Fruit fly (Drosophila melanogaster): ENCODE data around the gene Rpt2.
A peak's percentile ranks its signal among the peaks of the same experiment; 100 is the strongest.

Rpt2 gene

DNA sequence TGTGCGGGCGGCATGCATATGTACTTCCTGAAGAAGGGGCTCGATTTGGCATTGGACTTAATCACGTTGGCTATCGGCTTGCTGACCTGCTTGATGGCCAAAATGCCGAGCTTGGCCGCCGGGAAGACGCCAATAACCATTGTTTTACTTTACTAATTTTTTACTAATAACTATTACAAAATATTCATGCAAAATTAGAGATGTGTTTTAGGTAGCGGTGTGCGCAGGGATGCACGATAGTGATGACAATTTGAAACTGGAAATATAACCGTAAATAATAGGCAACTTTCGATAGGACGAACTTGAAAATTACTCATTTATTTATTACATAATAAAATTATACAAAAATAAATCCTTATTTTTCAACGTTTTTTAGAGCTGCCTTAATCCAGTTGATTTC lies 3.9 kb downstream of the Rpt2 start, which contains the start of gene CG13601 (continued):
- TF ChIP-seq phol (tag; optimal IDR thresholded peaks at IDR 0.05) (peak; percentile 27), gfzf (GFP tag; optimal IDR thresholded peaks at IDR 0.05) (no peak), Sry-δ (GFP tag; optimal IDR thresholded peaks at IDR 0.05) (peak; percentile 84), CG18262 (tag; optimal IDR thresholded peaks at IDR 0.05) (peak; percentile 26), Abd-B (GFP tag; optimal IDR thresholded peaks at IDR 0.05) (no peak), Drgx (GFP tag; IDR thresholded peaks at IDR 0.05) (no peak), nerfin-2 (GFP tag; IDR thresholded peaks at IDR 0.05; ENCODE audit: partially characterized antibody) (peak; percentile 40; the same call in 1 of the 2 replicates), CG10431 (GFP tag; optimal IDR thresholded peaks at IDR 0.05) (no peak), h (optimal IDR thresholded peaks at IDR 0.05) (no peak), B-H1 (GFP tag; IDR thresholded peaks at IDR 0.05) (no peak), mld (GFP tag; IDR thresholded peaks at IDR 0.05; ENCODE audit: partially characterized antibody) (0 out of 3 replicates have a peak, but pooled peaks have one; percentile 29), CG12942 (GFP tag; optimal IDR thresholded peaks at IDR 0.05) (no peak), knrl (GFP tag; IDR thresholded peaks at IDR 0.05; ENCODE audit: partially characterized antibody) (peak; percentile 84; the same call in 2 of the 3 replicates), hb (GFP tag; IDR thresholded peaks at IDR 0.05; ENCODE audit: partially characterized antibody) (peak; percentile 79), CTCF (GFP tag; optimal IDR thresholded peaks at IDR 0.05) (peak; percentile 25), row (GFP tag; IDR thresholded peaks at IDR 0.05) (peak; percentile 84), CG16863 (GFP tag; optimal IDR thresholded peaks at IDR 0.05) (no peak), repo (GFP tag; optimal IDR thresholded peaks at IDR 0.05) (no peak), CG3847 (GFP tag; IDR thresholded peaks at IDR 0.05) (peak; percentile 23; the same call in 1 of the 2 replicates), CG3407 (GFP tag; optimal IDR thresholded peaks at IDR 0.05) (no peak), inv (GFP tag; IDR thresholded peaks at IDR 0.05; ENCODE audit: partially characterized antibody) (peak; percentile 72), CG3163 (GFP tag; optimal IDR thresholded peaks at IDR 0.05) (no peak), H2.0 (GFP tag; IDR thresholded peaks at IDR 0.05) (peak; percentile 24; the same call in 1 of the 2 replicates), trem (tag; optimal IDR thresholded peaks at IDR 0.05) (peak; percentile 25), sisA (GFP tag; IDR thresholded peaks at IDR 0.05) (no peak), CG13775 (GFP tag; optimal IDR thresholded peaks at IDR 0.05) (peak; percentile 15), Atf6 (GFP tag; IDR thresholded peaks at IDR 0.05) (no peak), E2f2 (GFP tag; IDR thresholded peaks at IDR 0.05) (peak; percentile 43), CG14860 (GFP tag; IDR thresholded peaks at IDR 0.05; ENCODE audit: partially characterized antibody) (peak; percentile 67), bsh (GFP tag; optimal IDR thresholded peaks at IDR 0.05) (peak in 1 of 2 experiments; percentile 18), CG11093 (GFP tag; IDR thresholded peaks at IDR 0.05) (no peak), z (GFP tag; IDR thresholded peaks at IDR 0.05) (no peak), ewg (GFP tag; optimal IDR thresholded peaks at IDR 0.05) (peak; percentile 39), fu2 (GFP tag; optimal IDR thresholded peaks at IDR 0.05) (no peak), CG8478 (optimal IDR thresholded peaks at IDR 0.05) (no peak), Ssrp (tag; optimal IDR thresholded peaks at IDR 0.05) (no peak), Taf1 (GFP tag; IDR thresholded peaks at IDR 0.05) (0 out of 2 replicates have a peak, but pooled peaks have one; percentile 19), CG1792 (GFP tag; optimal IDR thresholded peaks at IDR 0.05) (no peak), klu (GFP tag; IDR thresholded peaks at IDR 0.05) (no peak), peb (GFP tag; IDR thresholded peaks at IDR 0.05) (no peak), cato (GFP tag; optimal IDR thresholded peaks at IDR 0.05; ENCODE audit: borderline replicate concordance) (no peak), TFAM (GFP tag; optimal IDR thresholded peaks at IDR 0.05) (no peak), Scr (GFP tag; IDR thresholded peaks at IDR 0.05; ENCODE audit: partially characterized antibody) (peak; percentile 84), CG14667 (GFP tag; IDR thresholded peaks at IDR 0.05) (no peak), CG30020 (tag; optimal IDR thresholded peaks at IDR 0.05) (peak; percentile 16), bbx (GFP tag; IDR thresholded peaks at IDR 0.05; ENCODE audit: partially characterized antibody) (peak; percentile 83), sob (GFP tag; IDR thresholded peaks at IDR 0.05) (peak; percentile 20; the same call in 1 of the 2 replicates), Dbx (GFP tag; IDR thresholded peaks at IDR 0.05) (0 out of 3 replicates have a peak, but pooled peaks have one; percentile 22), Trl (optimal IDR thresholded peaks at IDR 0.05) (no peak), Trl (GFP tag; optimal IDR thresholded peaks at IDR 0.05) (no peak), CG12744 (GFP tag; optimal IDR thresholded peaks at IDR 0.05) (no peak), CG9932 (GFP tag; IDR thresholded peaks at IDR 0.05) (peak; percentile 73)

Measured in whole organism, embryonic.